Fruit fly (Drosophila melanogaster) Kc167 (cell line): ENCODE data around the gene repo.

ENCODE experiments used
- Myc ChIP-seq: fragments of >200 bp; optimal IDR thresholded peaks from 2 replicates; lab custom pipeline; 2017; ENCODE audit warnings: missing external identifiers
- h ChIP-seq: fragments of >200 bp; optimal IDR thresholded peaks from 3 replicates; lab custom pipeline; 2018; ENCODE audit warnings: missing external identifiers
- insv ChIP-seq: fragments of >200 bp; optimal IDR thresholded peaks from 3 replicates; lab custom pipeline; 2018; ENCODE audit warnings: missing external identifiers
- ttk ChIP-seq: sonication (Bioruptor generic); optimal IDR thresholded peaks from 2 replicates; lab custom pipeline; 2017; ENCODE audit warnings: missing external identifiers

DNA sequence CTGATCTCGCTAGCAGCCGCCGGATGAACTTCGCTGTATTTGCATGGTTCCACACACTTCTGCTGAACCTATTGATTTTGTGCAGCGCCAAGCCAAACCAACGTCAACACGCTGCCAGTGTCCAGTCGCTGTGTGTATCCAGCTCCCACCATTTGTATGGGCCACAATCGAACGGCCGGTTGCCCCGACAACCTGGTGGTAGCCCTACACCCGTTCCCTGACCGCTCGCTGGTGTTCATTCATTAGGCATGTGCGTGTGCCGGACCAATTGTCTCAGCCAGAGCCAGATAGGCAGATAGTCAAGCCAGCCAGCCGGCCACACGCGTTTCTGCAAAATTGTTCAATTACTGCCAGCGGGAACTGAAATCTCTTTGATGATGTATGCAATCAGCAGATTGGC is 44.1 kb upstream of the repo start, which contains the start of gene CG14313:
- TF ChIP-seq Myc (lab: Kevin White, UChicago), result no peak
- no peak for TF ChIP-seq ttk (lab: Kevin White, UChicago)
- TF ChIP-seq insv (lab: Kevin White, UChicago), result no peak
- no peak for TF ChIP-seq h
